Worm (Caenorhabditis elegans): ENCODE measurements around the gene smg-8.

smg-8 gene

DNA sequence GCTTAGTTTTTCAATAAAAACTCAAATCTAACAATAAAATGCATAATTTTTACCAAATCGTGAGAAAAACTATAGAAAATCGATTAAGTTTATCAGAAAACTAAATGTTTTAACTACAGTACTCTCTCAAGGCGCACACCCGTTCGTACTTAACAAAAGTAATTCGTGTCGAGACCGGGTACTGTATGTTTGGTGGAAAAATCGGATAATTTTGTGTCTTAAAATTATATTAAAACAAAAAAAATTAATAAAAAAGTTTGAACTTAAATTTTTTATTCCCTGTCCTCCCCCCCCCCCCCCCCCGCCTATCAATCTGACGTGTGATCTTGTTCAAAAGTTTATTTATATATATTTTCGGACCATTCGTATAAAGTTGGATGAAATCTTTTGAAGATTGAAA, 32.9 kb upstream of the smg-8 start, which contains the start of gene F26H11.4:
Gene F26H11.4, plus strand, starts transcription at position 301 of the 400 bp plus-strand sequence.
- TF ChIP-seq med-1 (GFP tag; optimal IDR thresholded peaks at IDR 0.05; ENCODE audit: insufficient read depth) = no peak
- TF ChIP-seq ref-1 (GFP tag; conservative IDR thresholded peaks at IDR 0.05) = no peak
- TF ChIP-seq T22C8.4 (GFP tag; IDR thresholded peaks at IDR 0.05) = no peak
- no peak for TF ChIP-seq ztf-23 (GFP tag; IDR thresholded peaks at IDR 0.05)
- no peak for TF ChIP-seq tab-1 (GFP tag; IDR thresholded peaks at IDR 0.05)
- no peak for TF ChIP-seq klf-2 (GFP tag; conservative IDR thresholded peaks at IDR 0.05)
- TF ChIP-seq cog-1 (tag; optimal IDR thresholded peaks at IDR 0.05) = no peak
- no peak for TF ChIP-seq ztf-29 (GFP tag; IDR thresholded peaks at IDR 0.05)
- no peak for TF ChIP-seq flt-1 (GFP tag; IDR thresholded peaks at IDR 0.05)

DNA sequence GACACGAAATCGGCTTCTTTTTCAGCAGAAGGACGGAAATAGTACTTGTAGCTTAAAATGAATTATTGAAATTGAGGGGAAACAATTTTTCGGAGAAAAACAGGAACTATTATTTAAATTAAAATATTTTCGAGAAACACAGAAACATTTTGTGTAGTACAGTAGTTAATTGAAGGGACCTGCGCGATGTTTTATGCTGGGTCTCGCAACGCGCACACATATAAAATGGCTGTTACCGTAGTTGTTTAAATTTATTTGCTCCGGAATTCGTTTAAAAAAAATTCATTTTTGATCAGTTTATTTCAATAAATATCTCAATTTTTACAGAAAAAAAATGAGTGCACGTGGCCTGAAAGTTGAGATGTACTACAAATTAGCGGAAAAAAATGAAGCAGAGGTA, 30.4 kb upstream of the smg-8 start, which contains the start of gene dsb-2:
Gene dsb-2, plus strand, starts transcription at position 328 of the 400 bp plus-strand sequence.
- TF ChIP-seq flt-1 (GFP tag; IDR thresholded peaks at IDR 0.05) = no peak
- TF ChIP-seq cog-1 (tag; optimal IDR thresholded peaks at IDR 0.05) = no peak
- no peak for TF ChIP-seq ztf-29 (GFP tag; IDR thresholded peaks at IDR 0.05)

- no peak for TF ChIP-seq klf-2 (GFP tag; conservative IDR thresholded peaks at IDR 0.05)
- TF ChIP-seq ztf-29 (GFP tag; IDR thresholded peaks at IDR 0.05) = no peak
- TF ChIP-seq med-1 (GFP tag; optimal IDR thresholded peaks at IDR 0.05; ENCODE audit: insufficient read depth) = no peak
- TF ChIP-seq cog-1 (tag; optimal IDR thresholded peaks at IDR 0.05) = no peak
- TF ChIP-seq ztf-23 (GFP tag; IDR thresholded peaks at IDR 0.05) = no peak
- no peak for TF ChIP-seq T22C8.4 (GFP tag; IDR thresholded peaks at IDR 0.05)
- no peak for TF ChIP-seq flt-1 (GFP tag; IDR thresholded peaks at IDR 0.05)
- no peak for TF ChIP-seq tab-1 (GFP tag; IDR thresholded peaks at IDR 0.05)
- TF ChIP-seq ref-1 (GFP tag; conservative IDR thresholded peaks at IDR 0.05) = no peak
Measured at ce11 chrII:14413035-14413525, 28.1 kb upstream of the smg-8 start, which contains the start of gene exl-1. TSS of gene exl-1 (minus strand) at chrII:14413475.

- no peak for TF ChIP-seq ztf-29 (GFP tag; IDR thresholded peaks at IDR 0.05)
- no peak for TF ChIP-seq tab-1 (GFP tag; IDR thresholded peaks at IDR 0.05)
- no peak for TF ChIP-seq flt-1 (GFP tag; IDR thresholded peaks at IDR 0.05)
- TF ChIP-seq klf-2 (GFP tag; conservative IDR thresholded peaks at IDR 0.05) = no peak
- TF ChIP-seq ztf-23 (GFP tag; IDR thresholded peaks at IDR 0.05) = no peak
- TF ChIP-seq ref-1 (GFP tag; conservative IDR thresholded peaks at IDR 0.05) = no peak
- TF ChIP-seq cog-1 (tag; optimal IDR thresholded peaks at IDR 0.05) = no peak
- no peak for TF ChIP-seq T22C8.4 (GFP tag; IDR thresholded peaks at IDR 0.05)
- TF ChIP-seq med-1 (GFP tag; optimal IDR thresholded peaks at IDR 0.05; ENCODE audit: insufficient read depth) = no peak
Measured at ce11 chrII:14413709-14414108, 27.5 kb upstream of the smg-8 start.

ce11 chrII:14415427-14415826, 25.8 kb upstream of the smg-8 start:
- no peak for TF ChIP-seq ref-1 (GFP tag; conservative IDR thresholded peaks at IDR 0.05)

- TF ChIP-seq ztf-29 (GFP tag; IDR thresholded peaks at IDR 0.05) = no peak
- no peak for TF ChIP-seq flt-1 (GFP tag; IDR thresholded peaks at IDR 0.05)
- TF ChIP-seq klf-2 (GFP tag; conservative IDR thresholded peaks at IDR 0.05) = no peak
Measured at ce11 chrII:14416988-14417387, 24.2 kb upstream of the smg-8 start.

DNA sequence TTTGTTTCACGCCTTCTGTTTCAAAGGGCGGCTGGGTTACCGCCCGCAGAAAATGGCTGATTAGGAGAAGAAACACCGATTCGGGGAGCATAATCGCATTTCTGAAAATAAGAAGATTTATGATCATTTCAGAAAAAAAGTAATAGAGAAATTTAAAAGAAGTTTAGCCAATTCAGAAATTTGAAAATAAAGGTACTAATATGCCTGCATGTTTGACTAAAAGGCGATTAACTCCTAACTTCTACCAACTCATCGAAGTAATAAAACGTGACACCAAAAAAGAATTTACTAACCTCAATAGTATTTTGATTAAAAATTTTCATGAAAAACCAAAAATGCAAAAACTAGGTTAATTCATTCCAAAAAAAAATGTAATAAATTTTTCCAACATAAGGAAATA, 16.4 kb upstream of the smg-8 start, which contains the start of gene plx-2:
Gene plx-2, minus strand, starts transcription at position 101 of the 400 bp plus-strand sequence.
- TF ChIP-seq tab-1 (GFP tag; IDR thresholded peaks at IDR 0.05) = no peak
- TF ChIP-seq med-1 (GFP tag; optimal IDR thresholded peaks at IDR 0.05; ENCODE audit: insufficient read depth) = no peak
- TF ChIP-seq T22C8.4 (GFP tag; IDR thresholded peaks at IDR 0.05) = no peak
- TF ChIP-seq ztf-29 (GFP tag; IDR thresholded peaks at IDR 0.05) = no peak
- TF ChIP-seq ztf-23 (GFP tag; IDR thresholded peaks at IDR 0.05) = no peak
- TF ChIP-seq ref-1 (GFP tag; conservative IDR thresholded peaks at IDR 0.05) = no peak
- no peak for TF ChIP-seq flt-1 (GFP tag; IDR thresholded peaks at IDR 0.05)
- no peak for TF ChIP-seq klf-2 (GFP tag; conservative IDR thresholded peaks at IDR 0.05)
- TF ChIP-seq cog-1 (tag; optimal IDR thresholded peaks at IDR 0.05) = no peak

- no peak for TF ChIP-seq ztf-29 (GFP tag; IDR thresholded peaks at IDR 0.05)
Measured at ce11 chrII:14427714-14428113, 13.5 kb upstream of the smg-8 start.

- no peak for TF ChIP-seq cog-1 (tag; optimal IDR thresholded peaks at IDR 0.05)
Measured at ce11 chrII:14428834-14429233, 12.4 kb upstream of the smg-8 start.

DNA sequence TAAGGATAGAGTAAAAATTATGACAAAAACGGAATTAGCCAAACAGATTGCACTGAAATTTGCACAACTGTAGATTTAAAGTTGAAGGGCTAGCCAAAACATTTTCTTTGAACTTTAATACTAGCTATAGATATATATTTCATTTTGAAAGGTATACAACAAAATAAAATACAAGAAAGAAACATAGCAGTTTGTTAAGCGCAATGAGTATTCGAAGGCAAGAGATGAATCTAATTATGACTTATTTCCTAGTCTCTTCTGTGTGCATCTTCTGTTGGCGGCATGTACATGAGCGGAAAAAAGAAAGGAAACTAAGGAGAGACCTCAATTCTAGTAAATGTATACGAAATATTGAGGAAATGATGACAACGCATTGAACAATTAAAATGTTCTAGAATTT, 9.1 kb upstream of the smg-8 start:
- TF ChIP-seq flt-1 (GFP tag; IDR thresholded peaks at IDR 0.05) (no peak), ztf-23 (GFP tag; IDR thresholded peaks at IDR 0.05) (no peak)

DNA sequence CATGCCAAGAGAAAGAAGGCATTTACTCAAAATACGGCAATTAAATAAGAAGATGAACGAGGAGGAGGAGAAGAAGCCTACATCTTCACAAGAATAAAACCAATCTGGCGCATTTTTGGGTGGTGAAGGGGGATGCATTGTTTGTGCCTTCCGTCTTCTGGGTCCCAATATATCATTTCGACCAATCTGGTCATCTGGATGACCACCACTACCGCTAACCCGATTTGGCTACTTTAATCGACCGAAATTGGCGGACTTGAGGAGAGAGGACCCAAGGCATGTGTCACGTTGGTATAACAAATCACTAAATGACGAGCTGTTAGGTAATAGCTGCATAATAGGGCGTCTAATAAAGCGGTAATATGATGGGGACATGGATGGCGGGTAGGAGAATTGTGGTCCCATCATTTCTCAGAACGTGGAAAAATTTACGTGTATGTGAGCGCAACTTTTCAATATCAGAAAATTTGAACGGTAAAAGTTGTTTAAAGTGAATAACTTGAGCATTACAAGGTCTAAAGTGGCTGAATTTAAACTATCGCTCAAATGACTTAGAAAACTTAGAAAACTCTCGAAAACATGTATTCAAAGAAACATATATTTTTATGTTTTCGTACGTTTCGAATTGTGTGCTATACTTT, 7.4 kb upstream of the smg-8 start:
- TF ChIP-seq ztf-29 (GFP tag; IDR thresholded peaks at IDR 0.05) (0 out of 2 replicates have a peak, but pooled peaks have one; percentile 5), ztf-23 (GFP tag; IDR thresholded peaks at IDR 0.05) (no peak)

ce11 chrII:14437116-14437515, 4.1 kb upstream of the smg-8 start:
- TF ChIP-seq T22C8.4 (GFP tag; IDR thresholded peaks at IDR 0.05) (no peak), flt-1 (GFP tag; IDR thresholded peaks at IDR 0.05) (no peak), cog-1 (tag; optimal IDR thresholded peaks at IDR 0.05) (no peak), klf-2 (GFP tag; conservative IDR thresholded peaks at IDR 0.05) (no peak), tab-1 (GFP tag; IDR thresholded peaks at IDR 0.05) (no peak), ref-1 (GFP tag; conservative IDR thresholded peaks at IDR 0.05) (no peak), ztf-29 (GFP tag; IDR thresholded peaks at IDR 0.05) (no peak), ztf-23 (GFP tag; IDR thresholded peaks at IDR 0.05) (no peak), med-1 (GFP tag; optimal IDR thresholded peaks at IDR 0.05; ENCODE audit: insufficient read depth) (no peak)

Measured in whole organism, midembryonic.